Worm (Caenorhabditis elegans): ENCODE results near the gene F55F10.1.

ce11 chrIV:4407055-4407461 lies 46.4 kb downstream of the F55F10.1 start:
- TF ChIP-seq unc-62 (GFP tag; optimal IDR thresholded peaks at IDR 0.05) (no peak), ama-1 (optimal IDR thresholded peaks at IDR 0.05) (no peak), elt-1 (tag; optimal IDR thresholded peaks at IDR 0.05) (no peak)
